Fruit fly (Drosophila melanogaster) whole organism, embryonic: ENCODE data around the gene Sf3b3.

Experiments
- Ada2b ChIP-seq: fragments of 200-800 bp; sonication (Bioruptor generic); IDR thresholded peaks from 2 replicates; pipeline ENCODE4 v1.3.6; 2022; ENCODE audit warnings: missing biosample characterization, missing genetic modification characterization
- Blimp-1 ChIP-seq: fragments of 200-800 bp; sonication (Bioruptor generic); optimal IDR thresholded peaks from 3 replicates; lab custom pipeline; 2018; ENCODE audit warnings: missing biosample characterization, missing genetic modification characterization, mild to moderate bottlenecking, moderate library complexity, missing genetic modification reagents
- CG10979 ChIP-seq: fragments of 200-800 bp; sonication (Bioruptor generic); optimal IDR thresholded peaks from 2 replicates; lab custom pipeline; 2018; ENCODE audit warnings: missing biosample characterization, mild to moderate bottlenecking, missing genetic modification characterization, moderate library complexity
- CG11504 ChIP-seq: fragments of 200-800 bp; sonication (Bioruptor generic); optimal IDR thresholded peaks from 3 replicates; lab custom pipeline; 2019; ENCODE audit warnings: missing biosample characterization, mild to moderate bottlenecking, missing genetic modification characterization, moderate library complexity
- CG11696 ChIP-seq: fragments of 200-800 bp; sonication (Bioruptor generic); IDR thresholded peaks from 2 replicates; pipeline ENCODE4 v1.3.6; 2022; ENCODE audit warnings: missing biosample characterization, missing genetic modification characterization
- CG12071 ChIP-seq: fragments of 200-800 bp; sonication (Bioruptor generic); optimal IDR thresholded peaks from 3 replicates; lab custom pipeline; 2018; ENCODE audit warnings: missing biosample characterization, mild to moderate bottlenecking, missing genetic modification characterization
- CG14860 ChIP-seq: fragments of 200-800 bp; sonication (Bioruptor generic); IDR thresholded peaks from 3 replicates; pipeline ENCODE4 v1.3.6; 2022; ENCODE audit warnings: missing biosample characterization, missing genetic modification characterization; ENCODE audit not compliant: partially characterized antibody
- CG1603 ChIP-seq: fragments of 200-800 bp; sonication (Bioruptor generic); optimal IDR thresholded peaks from 2 replicates; lab custom pipeline; 2019; ENCODE audit warnings: missing biosample characterization, mild to moderate bottlenecking, missing genetic modification characterization, moderate library complexity
- CG16813 ChIP-seq: fragments of 200-800 bp; sonication (Bioruptor generic); IDR thresholded peaks from 3 replicates; pipeline ENCODE4 v1.3.6; 2022; ENCODE audit warnings: missing biosample characterization, missing genetic modification characterization; ENCODE audit not compliant: partially characterized antibody
- CG17328 ChIP-seq: fragments of 200-800 bp; sonication (Bioruptor generic); IDR thresholded peaks from 2 replicates; pipeline ENCODE4 v1.3.6; 2022; ENCODE audit warnings: missing biosample characterization, missing genetic modification characterization
- CG3281 ChIP-seq: fragments of 200-800 bp; sonication (Bioruptor generic); optimal IDR thresholded peaks from 3 replicates; lab custom pipeline; 2017; ENCODE audit warnings: missing biosample characterization, mild to moderate bottlenecking, missing genetic modification characterization
- CG3838 ChIP-seq: fragments of 200-800 bp; sonication (Bioruptor generic); optimal IDR thresholded peaks from 3 replicates; lab custom pipeline; 2016; ENCODE audit warnings: missing biosample characterization, missing genetic modification characterization
- CG3995 ChIP-seq: fragments of 200-800 bp; sonication (Bioruptor generic); optimal IDR thresholded peaks from 3 replicates; lab custom pipeline; 2016; ENCODE audit warnings: missing biosample characterization, missing genetic modification characterization
- CG5245 ChIP-seq: fragments of 200-800 bp; sonication (Bioruptor generic); optimal IDR thresholded peaks from 3 replicates; lab custom pipeline; 2016; ENCODE audit warnings: missing biosample characterization, missing genetic modification characterization
- CG6254 ChIP-seq: fragments of 200-800 bp; sonication (Bioruptor generic); optimal IDR thresholded peaks from 3 replicates; lab custom pipeline; 2017; ENCODE audit warnings: mild to moderate bottlenecking, missing biosample characterization, missing genetic modification reagents, missing genetic modification characterization
- CG6689 ChIP-seq: fragments of 200-800 bp; sonication (Bioruptor generic); IDR thresholded peaks from 2 replicates; pipeline ENCODE4 v1.3.6; 2022; ENCODE audit warnings: missing biosample characterization, missing genetic modification characterization
- CG7556 ChIP-seq: fragments of 200-800 bp; sonication (Bioruptor generic); optimal IDR thresholded peaks from 2 replicates; lab custom pipeline; 2017; ENCODE audit warnings: missing biosample characterization, mild to moderate bottlenecking, missing genetic modification characterization
- CG7987 ChIP-seq: fragments of 200-800 bp; sonication (Bioruptor generic); optimal IDR thresholded peaks from 2 replicates; lab custom pipeline; 2018; ENCODE audit warnings: missing biosample characterization, mild to moderate bottlenecking, missing genetic modification characterization, moderate library complexity
- CG8290 ChIP-seq, 3 experiments: fragments of 200-800 bp; sonication (Bioruptor generic); optimal IDR thresholded peaks; 2 replicates each; lab custom pipeline; 2016 to 2019; ENCODE audit warnings: missing biosample characterization in 3 of 3, missing genetic modification characterization in 3 of 3, mild to moderate bottlenecking in 2 of 3, moderate library complexity in 1 of 3
- Dp ChIP-seq: fragments of 200-800 bp; sonication (Bioruptor generic); optimal IDR thresholded peaks from 2 replicates; lab custom pipeline; 2018; ENCODE audit warnings: missing biosample characterization, mild to moderate bottlenecking, missing genetic modification characterization, moderate library complexity
- HLH3B ChIP-seq: fragments of 200-800 bp; sonication (Bioruptor generic); IDR thresholded peaks from 2 replicates; pipeline ENCODE4 v1.3.6; 2022; ENCODE audit warnings: missing biosample characterization, missing genetic modification characterization
- HmgZ ChIP-seq: fragments of 200-800 bp; sonication (Bioruptor generic); optimal IDR thresholded peaks from 2 replicates; lab custom pipeline; 2018; ENCODE audit warnings: missing biosample characterization, mild to moderate bottlenecking, missing genetic modification characterization
- Mes4 ChIP-seq: fragments of 200-800 bp; sonication (Bioruptor generic); optimal IDR thresholded peaks from 2 replicates; lab custom pipeline; 2016; ENCODE audit warnings: missing biosample characterization, missing genetic modification characterization
- Oli ChIP-seq: fragments of 200-800 bp; sonication (Bioruptor generic); optimal IDR thresholded peaks from 2 replicates; lab custom pipeline; 2018; ENCODE audit warnings: missing biosample characterization, mild to moderate bottlenecking, missing genetic modification characterization, moderate library complexity
- PHDP ChIP-seq: fragments of 200-800 bp; sonication (Bioruptor generic); optimal IDR thresholded peaks from 3 replicates; lab custom pipeline; 2018; ENCODE audit warnings: missing biosample characterization, mild to moderate bottlenecking, missing genetic modification characterization, moderate library complexity
- Ravus ChIP-seq: fragments of 200-800 bp; sonication (Bioruptor generic); IDR thresholded peaks from 2 replicates; pipeline ENCODE4 v1.3.6; 2022; ENCODE audit warnings: missing biosample characterization, missing genetic modification characterization
- Ssrp ChIP-seq: fragments of 200-800 bp; sonication (Bioruptor generic); optimal IDR thresholded peaks from 2 replicates; lab custom pipeline; 2018; ENCODE audit warnings: missing biosample characterization, mild to moderate bottlenecking, missing genetic modification characterization, moderate library complexity
- Tbp ChIP-seq: fragments of >200 bp; optimal IDR thresholded peaks from 2 replicates; lab custom pipeline; 2018; ENCODE audit warnings: missing biosample characterization, missing genetic modification characterization
- Xbp1 ChIP-seq: fragments of 200-800 bp; sonication (Bioruptor generic); optimal IDR thresholded peaks from 3 replicates; lab custom pipeline; 2016; ENCODE audit warnings: missing biosample characterization, mild to moderate bottlenecking, missing genetic modification characterization
- Xrp1 ChIP-seq: fragments of 200-800 bp; sonication (Bioruptor generic); IDR thresholded peaks from 2 replicates; pipeline ENCODE4 v1.3.6; 2022; ENCODE audit warnings: missing biosample characterization, missing genetic modification characterization
- ab ChIP-seq: fragments of 200-800 bp; sonication (Bioruptor generic); optimal IDR thresholded peaks from 2 replicates; lab custom pipeline; 2016; ENCODE audit warnings: missing biosample characterization, missing genetic modification characterization
- ap ChIP-seq: fragments of 200-800 bp; sonication (Bioruptor generic); IDR thresholded peaks from 2 replicates; pipeline ENCODE4 v1.3.6; 2022; ENCODE audit warnings: missing biosample characterization, missing genetic modification characterization
- bsh ChIP-seq, 2 experiments: fragments of 200-800 bp; sonication (Bioruptor generic); optimal IDR thresholded peaks; 2 replicates each; lab custom pipeline; 2017 to 2018; ENCODE audit warnings: mild to moderate bottlenecking in 2 of 2, missing biosample characterization in 2 of 2, missing genetic modification characterization in 2 of 2, moderate library complexity in 1 of 2
- cad ChIP-seq: fragments of >200 bp; optimal IDR thresholded peaks from 2 replicates; lab custom pipeline; 2017; ENCODE audit warnings: missing biosample characterization, missing genetic modification characterization
- crol ChIP-seq: fragments of 200-800 bp; sonication (Bioruptor generic); IDR thresholded peaks from 2 replicates; pipeline ENCODE4 v1.3.6; 2022; ENCODE audit warnings: missing biosample characterization, missing genetic modification characterization
- dimm ChIP-seq: fragments of 200-800 bp; sonication (Bioruptor generic); IDR thresholded peaks from 2 replicates; pipeline ENCODE4 v1.3.6; 2022; ENCODE audit warnings: missing biosample characterization, missing genetic modification characterization
- dm ChIP-seq: fragments of 200-800 bp; sonication (Bioruptor generic); optimal IDR thresholded peaks from 3 replicates; lab custom pipeline; 2016; ENCODE audit warnings: missing biosample characterization, missing genetic modification characterization
- fd96Cb ChIP-seq: fragments of 200-800 bp; sonication (Bioruptor generic); optimal IDR thresholded peaks from 2 replicates; lab custom pipeline; 2018; ENCODE audit warnings: missing biosample characterization, mild to moderate bottlenecking, missing genetic modification characterization, moderate library complexity
- gem ChIP-seq: fragments of 200-800 bp; sonication (Bioruptor generic); optimal IDR thresholded peaks from 2 replicates; lab custom pipeline; 2019; ENCODE audit warnings: missing biosample characterization, mild to moderate bottlenecking, missing genetic modification characterization, moderate library complexity
- lab ChIP-seq: fragments of 200-800 bp; sonication (Bioruptor generic); optimal IDR thresholded peaks from 3 replicates; lab custom pipeline; 2017; ENCODE audit warnings: missing biosample characterization, missing genetic modification characterization, mild to moderate bottlenecking, moderate library complexity, missing genetic modification reagents
- lilli ChIP-seq: fragments of 200-800 bp; sonication (Bioruptor generic); optimal IDR thresholded peaks from 3 replicates; lab custom pipeline; 2016; ENCODE audit warnings: missing biosample characterization, missing genetic modification characterization
- lmd ChIP-seq: fragments of 200-800 bp; sonication (Bioruptor generic); IDR thresholded peaks from 2 replicates; pipeline ENCODE4 v1.3.6; 2022; ENCODE audit warnings: missing biosample characterization, missing genetic modification characterization
- lola ChIP-seq, 3 experiments: fragments of >200 bp in 2 of 3; fragments of 200-800 bp in 1 of 3; sonication (Bioruptor generic) in 1 of 3; optimal IDR thresholded peaks; 2 replicates each; lab custom pipeline; 2017 to 2019; ENCODE audit warnings: missing biosample characterization in 3 of 3, missing genetic modification characterization in 3 of 3, mild to moderate bottlenecking in 1 of 3, moderate library complexity in 1 of 3
- pb ChIP-seq: fragments of 200-800 bp; sonication (Bioruptor generic); optimal IDR thresholded peaks from 3 replicates; lab custom pipeline; 2016; ENCODE audit warnings: missing biosample characterization, missing genetic modification characterization
- row ChIP-seq: fragments of 200-800 bp; sonication (Bioruptor generic); IDR thresholded peaks from 3 replicates; pipeline ENCODE4 v1.3.6; 2022; ENCODE audit warnings: missing biosample characterization, missing genetic modification characterization
- sens ChIP-seq: fragments of 200-800 bp; sonication (Bioruptor generic); peaks from one replicate; lab custom pipeline; 2016; ENCODE audit warnings: missing biosample characterization, missing genetic modification characterization
- seq ChIP-seq: fragments of 200-800 bp; sonication (Bioruptor generic); IDR thresholded peaks from 2 replicates; pipeline ENCODE4 v1.3.6; 2022; ENCODE audit warnings: missing biosample characterization, missing genetic modification characterization
- slbo ChIP-seq: fragments of 200-800 bp; sonication (Bioruptor generic); IDR thresholded peaks from 2 replicates; pipeline ENCODE4 v1.3.6; 2022; ENCODE audit warnings: missing biosample characterization, missing genetic modification characterization
- sob ChIP-seq: fragments of 200-800 bp; sonication (Bioruptor generic); IDR thresholded peaks from 2 replicates; pipeline ENCODE4 v1.3.6; 2022; ENCODE audit warnings: missing biosample characterization, missing genetic modification characterization

Gene Sf3b3

dm6 chr3L:801860-802462 lies 31.2 kb downstream of the Sf3b3 start:
- TF ChIP-seq cad (GFP tag; lab: Kevin White, UChicago): no peak
- peak; percentile 13; the same call in 1 of the 3 replicates for TF ChIP-seq row (GFP tag; lab: Robert Waterston, UW)
- no peak for TF ChIP-seq CG3838 (GFP tag; lab: Kevin White, UChicago)
- TF ChIP-seq lola (GFP tag; optimal IDR thresholded peaks at IDR 0.05; lab: Kevin White, UChicago): peak in 1 of 3 experiments; percentile 1
- TF ChIP-seq CG16813 (GFP tag; lab: Robert Waterston, UW): no peak
- peak; percentile 45 for TF ChIP-seq Blimp-1 (GFP tag; lab: Kevin White, UChicago)
- TF ChIP-seq dm: no peak
- peak; percentile 36 for TF ChIP-seq fd96Cb (tag; lab: Kevin White, UChicago)
- TF ChIP-seq seq (GFP tag; lab: Robert Waterston, UW): peak; percentile 11; the same call in 1 of the 2 replicates
- no peak for TF ChIP-seq ab (GFP tag; lab: Kevin White, UChicago)
- peak; percentile 12 for TF ChIP-seq CG5245
- TF ChIP-seq PHDP: peak; percentile 4
- no peak for TF ChIP-seq Tbp (GFP tag; lab: Kevin White, UChicago)
- 0 out of 2 replicates have a peak, but pooled peaks have one; percentile 33 for TF ChIP-seq Xrp1 (GFP tag; lab: Robert Waterston, UW)
- 0 out of 2 replicates have a peak, but pooled peaks have one; percentile 13 for TF ChIP-seq lmd (GFP tag; lab: Robert Waterston, UW)
- peak; percentile 18 for TF ChIP-seq Ssrp (tag; lab: Kevin White, UChicago)
- peak; percentile 21; the same call in 1 of the 2 replicates for TF ChIP-seq slbo
- no peak for TF ChIP-seq CG12071 (GFP tag; lab: Kevin White, UChicago)
- no peak for TF ChIP-seq CG14860
- no peak for TF ChIP-seq CG3281
- peak; percentile 17 for TF ChIP-seq lab (GFP tag; lab: Kevin White, UChicago)
- 0 out of 2 replicates have a peak, but pooled peaks have one; percentile 11 for TF ChIP-seq CG6689 (GFP tag; lab: Robert Waterston, UW)
- TF ChIP-seq dimm: no peak
- peak; percentile 59 for TF ChIP-seq sens (GFP tag; lab: Kevin White, UChicago)
- TF ChIP-seq CG10979 (tag; lab: Kevin White, UChicago): peak; percentile 34
- TF ChIP-seq CG7987: no peak
- no peak for TF ChIP-seq pb (GFP tag; lab: Kevin White, UChicago)
- TF ChIP-seq lilli (GFP tag; lab: Kevin White, UChicago): no peak
- TF ChIP-seq CG11696 (GFP tag; lab: Robert Waterston, UW): 0 out of 2 replicates have a peak, but pooled peaks have one; percentile 7
- TF ChIP-seq Mes4 (GFP tag; lab: Kevin White, UChicago): no peak
- peak; percentile 8 for TF ChIP-seq Xbp1 (GFP tag; lab: Kevin White, UChicago)
- TF ChIP-seq gem (tag; lab: Kevin White, UChicago): peak; percentile 41
- 0 out of 2 replicates have a peak, but pooled peaks have one; percentile 17 for TF ChIP-seq CG17328 (GFP tag; lab: Robert Waterston, UW)
- TF ChIP-seq CG3995 (GFP tag; lab: Kevin White, UChicago): no peak
- TF ChIP-seq crol (GFP tag; lab: Robert Waterston, UW): peak; percentile 82
- TF ChIP-seq Oli (tag; lab: Kevin White, UChicago): no peak
- no peak for TF ChIP-seq HmgZ (tag; lab: Kevin White, UChicago)
- peak; percentile 16; the same call in 1 of the 2 replicates for TF ChIP-seq sob
- TF ChIP-seq CG11504 (tag; lab: Kevin White, UChicago): peak; percentile 26
- peak; percentile 20; the same call in 1 of the 2 replicates for TF ChIP-seq Ada2b (GFP tag; lab: Robert Waterston, UW)
- TF ChIP-seq CG8290 (GFP tag; optimal IDR thresholded peaks at IDR 0.05; lab: Kevin White, UChicago): no peak
- TF ChIP-seq CG8290 (tag; optimal IDR thresholded peaks at IDR 0.05; lab: Kevin White, UChicago): peak in 1 of 2 experiments; percentile 14
- TF ChIP-seq Dp: no peak
- no peak for TF ChIP-seq HLH3B (GFP tag; lab: Robert Waterston, UW)
- TF ChIP-seq CG6254 (GFP tag; lab: Kevin White, UChicago): peak; percentile 19
- TF ChIP-seq ap (GFP tag; lab: Robert Waterston, UW): 0 out of 2 replicates have a peak, but pooled peaks have one; percentile 8
- no peak for TF ChIP-seq Ravus
- peak; percentile 36 to 51 for TF ChIP-seq bsh (GFP tag; optimal IDR thresholded peaks at IDR 0.05; lab: Kevin White, UChicago)
- TF ChIP-seq CG1603 (tag; lab: Kevin White, UChicago): peak; percentile 43
- TF ChIP-seq CG7556: no peak
